Worm (Caenorhabditis elegans) whole organism, L1 larva: ENCODE results near the gene F40G9.14.

Source experiments
- aha-1 ChIP-seq: fragments of 150-350 bp; optimal IDR thresholded peaks from 2 replicates; lab custom pipeline; 2014; ENCODE audit warnings: missing biosample characterization, missing genetic modification characterization
- alr-1 ChIP-seq: fragments of 200-800 bp; sonication (Bioruptor generic); optimal IDR thresholded peaks from 2 replicates; lab custom pipeline; 2018; ENCODE audit warnings: borderline replicate concordance, mild to moderate bottlenecking, missing genetic modification characterization, missing compliant biosample characterization
- aly-2 ChIP-seq: fragments of 150-350 bp; optimal IDR thresholded peaks from 2 replicates; lab custom pipeline; 2014; ENCODE audit warnings: missing biosample characterization, missing genetic modification characterization
- blmp-1 ChIP-seq: fragments of 150-350 bp; optimal IDR thresholded peaks from 2 replicates; lab custom pipeline; 2014; ENCODE audit warnings: missing biosample characterization, missing genetic modification characterization
- ceh-63 ChIP-seq: fragments of 200-800 bp; sonication (Bioruptor generic); optimal IDR thresholded peaks from 2 replicates; lab custom pipeline; 2018; ENCODE audit warnings: mild to moderate bottlenecking, missing genetic modification characterization, missing compliant biosample characterization
- ceh-8 ChIP-seq: fragments of 200-800 bp; sonication (Bioruptor generic); optimal IDR thresholded peaks from 2 replicates; lab custom pipeline; 2018; ENCODE audit warnings: mild to moderate bottlenecking, missing genetic modification characterization, moderate library complexity, missing compliant biosample characterization
- ceh-88 ChIP-seq: fragments of 200-800 bp; sonication (Bioruptor generic); IDR thresholded peaks from 2 replicates; pipeline ENCODE4 v1.3.6; 2022; ENCODE audit warnings: missing genetic modification characterization, missing compliant biosample characterization
- ceh-90 ChIP-seq: sonication (generic microtip); optimal IDR thresholded peaks from 2 replicates; lab custom pipeline; 2016; ENCODE audit warnings: missing genetic modification characterization, missing compliant biosample characterization
- ces-1 ChIP-seq: fragments of 150-350 bp; optimal IDR thresholded peaks from 2 replicates; lab custom pipeline; 2014; ENCODE audit warnings: missing biosample characterization, missing genetic modification reagents, missing genetic modification characterization
- dpl-1 ChIP-seq, 3 experiments: fragments of 150-350 bp in 2 of 3; sonication (generic microtip) in 1 of 3; optimal IDR thresholded peaks; 2 replicates each; lab custom pipeline; 2014 to 2017; ENCODE audit warnings: missing biosample characterization in 3 of 3, missing genetic modification characterization in 3 of 3, missing genetic modification reagents in 3 of 3
- efl-1 ChIP-seq, 4 experiments: fragments of 150-350 bp; optimal IDR thresholded peaks in 3 of 4; peaks in 1 of 4; 1 replicate in 1 of 4; 2 replicates in 3 of 4; lab custom pipeline; 2014; ENCODE audit warnings: missing biosample characterization in 2 of 4, missing genetic modification characterization in 2 of 4, missing genetic modification reagents in 2 of 4
- efl-3 ChIP-seq: fragments of 200-800 bp; sonication (Bioruptor generic); optimal IDR thresholded peaks from 2 replicates; lab custom pipeline; 2018; ENCODE audit warnings: mild to moderate bottlenecking, missing genetic modification characterization, missing compliant biosample characterization
- egl-27 ChIP-seq, 2 experiments: fragments of 150-350 bp in 1 of 2; sonication (generic microtip); optimal IDR thresholded peaks; 3 replicates each; lab custom pipeline; 2017 to 2018; ENCODE audit warnings: missing biosample characterization in 2 of 2, missing genetic modification characterization in 2 of 2, missing genetic modification reagents in 2 of 2
- elt-2 ChIP-seq: sonication (generic microtip); optimal IDR thresholded peaks from 2 replicates; lab custom pipeline; 2016; ENCODE audit warnings: missing genetic modification characterization, mild to moderate bottlenecking, inconsistent platforms, missing compliant biosample characterization, missing genetic modification reagents
- elt-3 ChIP-seq, 6 experiments: fragments of 150-350 bp in 1 of 6; sonication (generic microtip); optimal IDR thresholded peaks; 2 replicates each; lab custom pipeline; 2017 to 2018; ENCODE audit warnings: missing biosample characterization in 6 of 6, missing genetic modification characterization in 6 of 6, inconsistent platforms in 1 of 6
- ets-5 ChIP-seq: fragments of 200-800 bp; sonication (Bioruptor generic); IDR thresholded peaks from 2 replicates; pipeline ENCODE4 v1.3.6; 2022; ENCODE audit warnings: missing genetic modification characterization, missing compliant biosample characterization
- fkh-8 ChIP-seq: sonication (generic microtip); optimal IDR thresholded peaks from 2 replicates; lab custom pipeline; 2016; ENCODE audit warnings: mild to moderate bottlenecking, missing genetic modification characterization, missing compliant biosample characterization
- fos-1 ChIP-seq: fragments of 150-350 bp; optimal IDR thresholded peaks from 2 replicates; lab custom pipeline; 2014; ENCODE audit warnings: missing biosample characterization, missing genetic modification characterization
- grh-1 ChIP-seq: fragments of 200-800 bp; sonication (Bioruptor generic); IDR thresholded peaks from 2 replicates; pipeline ENCODE4 v1.3.6; 2022; ENCODE audit warnings: missing genetic modification reagents, missing genetic modification characterization, missing compliant biosample characterization
- hlh-17 ChIP-seq: fragments of 200-800 bp; sonication (Bioruptor generic); optimal IDR thresholded peaks from 2 replicates; lab custom pipeline; 2018; ENCODE audit warnings: missing genetic modification characterization, mild to moderate bottlenecking, missing compliant biosample characterization, moderate library complexity, borderline replicate concordance
- hpl-2 ChIP-seq: fragments of 150-350 bp; optimal IDR thresholded peaks from 2 replicates; lab custom pipeline; 2014; ENCODE audit warnings: missing biosample characterization, missing genetic modification reagents, missing genetic modification characterization
- irx-1 ChIP-seq: sonication (generic microtip); optimal IDR thresholded peaks from 2 replicates; lab custom pipeline; 2016; ENCODE audit warnings: missing genetic modification characterization, missing compliant biosample characterization
- jun-1 ChIP-seq: fragments of 150-350 bp; optimal IDR thresholded peaks from 2 replicates; lab custom pipeline; 2014; ENCODE audit warnings: missing biosample characterization, missing genetic modification reagents, missing genetic modification characterization
- lin-35 ChIP-seq, 2 experiments: fragments of 150-350 bp; optimal IDR thresholded peaks; 2 replicates each; lab custom pipeline; 2014; ENCODE audit warnings: missing biosample characterization in 2 of 2, missing genetic modification characterization in 2 of 2, missing genetic modification reagents in 2 of 2
- lir-3 ChIP-seq: sonication (generic microtip); optimal IDR thresholded peaks from 2 replicates; lab custom pipeline; 2016; ENCODE audit warnings: mild to moderate bottlenecking, missing genetic modification characterization, moderate library complexity, missing compliant biosample characterization; ENCODE audit not compliant: poor library complexity
- mdl-1 ChIP-seq, 2 experiments: fragments of 150-350 bp; optimal IDR thresholded peaks; 2 replicates each; lab custom pipeline; 2014 to 2017; ENCODE audit warnings: missing biosample characterization in 2 of 2, missing genetic modification characterization in 2 of 2, inconsistent platforms in 1 of 2
- mef-2 ChIP-seq: fragments of 150-350 bp; optimal IDR thresholded peaks from 2 replicates; lab custom pipeline; 2014; ENCODE audit warnings: missing biosample characterization, missing genetic modification characterization
- nhr-12 ChIP-seq: sonication (generic microtip); optimal IDR thresholded peaks from 2 replicates; lab custom pipeline; 2017; ENCODE audit warnings: missing biosample characterization, missing genetic modification characterization
- nhr-19 ChIP-seq: fragments of 200-800 bp; sonication (Bioruptor generic); conservative IDR thresholded peaks from 2 replicates; pipeline ENCODE4 v1.3.6; 2022; ENCODE audit warnings: missing genetic modification characterization, missing compliant biosample characterization
- nhr-20 ChIP-seq: sonication (generic microtip); optimal IDR thresholded peaks from 2 replicates; lab custom pipeline; 2016; ENCODE audit warnings: mild to moderate bottlenecking, missing genetic modification characterization, missing compliant biosample characterization
- nhr-47 ChIP-seq: sonication (generic microtip); optimal IDR thresholded peaks from 2 replicates; lab custom pipeline; 2016; ENCODE audit warnings: mild to moderate bottlenecking, missing genetic modification characterization, moderate library complexity, missing compliant biosample characterization
- nhr-77 ChIP-seq: fragments of 150-350 bp; optimal IDR thresholded peaks from 2 replicates; lab custom pipeline; 2014; ENCODE audit warnings: missing biosample characterization, missing genetic modification characterization
- nhr-84 ChIP-seq: sonication (generic microtip); optimal IDR thresholded peaks from 2 replicates; lab custom pipeline; 2017; ENCODE audit warnings: missing biosample characterization, missing genetic modification characterization
- nhr-85 ChIP-seq: sonication (generic microtip); peaks from one replicate; lab custom pipeline; 2016; ENCODE audit warnings: missing genetic modification characterization, inconsistent platforms, missing compliant biosample characterization
- nhr-90 ChIP-seq: sonication (generic microtip); optimal IDR thresholded peaks from 2 replicates; lab custom pipeline; 2016; ENCODE audit warnings: mild to moderate bottlenecking, missing genetic modification characterization, missing compliant biosample characterization; ENCODE audit not compliant: poor library complexity
- pax-3 ChIP-seq: fragments of 200-800 bp; sonication (Bioruptor generic); optimal IDR thresholded peaks from 2 replicates; lab custom pipeline; 2018; ENCODE audit warnings: mild to moderate bottlenecking, missing genetic modification characterization, moderate library complexity, missing compliant biosample characterization
- pqm-1 ChIP-seq: sonication (generic microtip); optimal IDR thresholded peaks from 3 replicates; lab custom pipeline; 2017; ENCODE audit warnings: missing biosample characterization, missing genetic modification characterization
- rnt-1 ChIP-seq: sonication (generic microtip); optimal IDR thresholded peaks from 2 replicates; lab custom pipeline; 2016; ENCODE audit warnings: mild to moderate bottlenecking, missing genetic modification characterization, moderate library complexity, missing compliant biosample characterization
- snpc-4 ChIP-seq: fragments of 150-350 bp; optimal IDR thresholded peaks from 2 replicates; lab custom pipeline; 2014; ENCODE audit warnings: missing biosample characterization, missing genetic modification characterization
- sup-37 ChIP-seq: fragments of 200-800 bp; sonication (Bioruptor generic); optimal IDR thresholded peaks from 2 replicates; lab custom pipeline; 2018; ENCODE audit warnings: mild to moderate bottlenecking, missing genetic modification characterization, missing compliant biosample characterization
- swsn-7 ChIP-seq: sonication (generic microtip); optimal IDR thresholded peaks from 2 replicates; lab custom pipeline; 2016; ENCODE audit warnings: missing genetic modification characterization, missing compliant biosample characterization
- tbx-2 ChIP-seq: sonication (generic microtip); optimal IDR thresholded peaks from 2 replicates; lab custom pipeline; 2016; ENCODE audit warnings: missing genetic modification characterization, missing compliant biosample characterization
- tlp-1 ChIP-seq: fragments of 150-350 bp; optimal IDR thresholded peaks from 2 replicates; lab custom pipeline; 2014; ENCODE audit warnings: missing biosample characterization, missing genetic modification characterization
- unc-130 ChIP-seq: fragments of 150-350 bp; optimal IDR thresholded peaks from 2 replicates; lab custom pipeline; 2017; ENCODE audit warnings: missing biosample characterization, missing genetic modification characterization, inconsistent platforms
- unc-98 ChIP-seq: fragments of 200-800 bp; sonication (Bioruptor generic); IDR thresholded peaks from 2 replicates; pipeline ENCODE4 v1.3.6; 2022; ENCODE audit warnings: missing genetic modification characterization, missing compliant biosample characterization
- vab-15 ChIP-seq: sonication (generic microtip); optimal IDR thresholded peaks from 2 replicates; lab custom pipeline; 2017; ENCODE audit warnings: missing genotype, mild to moderate bottlenecking, missing genetic modification characterization, missing compliant biosample characterization
- xbp-1 ChIP-seq: sonication (generic microtip); optimal IDR thresholded peaks from 2 replicates; lab custom pipeline; 2016; ENCODE audit warnings: missing genetic modification characterization, missing compliant biosample characterization

The F40G9.14 gene

DNA sequence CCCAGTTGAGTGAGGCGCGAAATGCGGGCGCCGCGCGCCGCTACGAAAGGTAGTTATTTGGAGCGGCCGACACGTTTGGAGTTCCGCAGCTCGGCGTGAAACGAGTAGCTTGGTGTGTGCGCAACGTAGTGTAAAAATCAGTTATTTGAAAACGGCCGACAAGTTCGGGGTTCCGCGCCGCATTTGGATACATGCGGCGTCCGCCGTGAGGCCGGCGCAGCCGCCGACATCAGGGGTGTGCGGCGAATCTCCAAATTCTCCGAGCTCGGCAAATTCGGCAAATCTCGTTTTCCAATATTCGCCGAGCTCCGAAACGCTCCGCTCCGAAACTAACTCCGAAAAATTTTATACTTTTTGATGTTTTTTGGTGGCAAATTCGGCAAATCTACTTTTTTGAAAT, 19.6 kb downstream of the F40G9.14 start:
- no peak for TF ChIP-seq snpc-4 (tag; lab: Kevin White, UChicago)
- no peak for TF ChIP-seq mdl-1 (tag; optimal IDR thresholded peaks at IDR 0.05; lab: Kevin White, UChicago)
- TF ChIP-seq unc-98 (GFP tag; lab: Robert Waterston, UW), result no peak
- no peak for TF ChIP-seq fos-1 (tag; lab: Kevin White, UChicago)
- no peak for TF ChIP-seq ceh-63 (GFP tag; lab: Kevin White, UChicago)
- no peak for TF ChIP-seq pqm-1
- TF ChIP-seq nhr-84, result no peak
- no peak for TF ChIP-seq ces-1
- no peak for TF ChIP-seq nhr-77 (tag; lab: Kevin White, UChicago)
- no peak for TF ChIP-seq sup-37 (GFP tag; lab: Kevin White, UChicago)
- no peak for TF ChIP-seq dpl-1 (GFP tag; optimal IDR thresholded peaks at IDR 0.05; lab: Kevin White, UChicago)
- no peak for TF ChIP-seq nhr-90 (tag; lab: Kevin White, UChicago)
- no peak for TF ChIP-seq blmp-1 (tag; lab: Kevin White, UChicago)
- no peak for TF ChIP-seq lir-3 (tag; lab: Kevin White, UChicago)
- no peak for TF ChIP-seq xbp-1 (tag; lab: Kevin White, UChicago)
- TF ChIP-seq grh-1 (GFP tag; lab: Robert Waterston, UW), result no peak
- TF ChIP-seq mef-2 (tag; lab: Kevin White, UChicago), result no peak
- TF ChIP-seq efl-3 (GFP tag; lab: Kevin White, UChicago), result no peak
- no peak for TF ChIP-seq vab-15

DNA sequence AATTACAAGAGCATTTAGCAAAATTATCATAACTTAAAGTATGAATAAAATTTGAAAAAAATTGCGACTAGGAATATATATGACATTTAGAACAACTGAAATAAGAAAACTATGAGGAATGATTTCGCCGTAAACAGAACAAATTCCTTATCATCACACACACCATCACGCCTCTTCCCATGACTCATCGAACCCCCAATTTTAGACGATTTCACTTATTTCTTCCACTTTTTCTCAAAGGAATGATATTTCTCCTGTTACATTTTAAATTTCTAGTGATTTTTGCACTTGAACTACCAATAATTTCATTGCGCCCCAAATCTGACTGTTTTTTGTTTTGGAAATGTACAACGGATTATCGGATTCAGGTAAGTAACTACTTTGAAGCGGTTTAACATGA, 21.0 kb downstream of the F40G9.14 start, which contains the start of the genes zig-13 and ver-1:
zig-13 (minus strand) TSS at position 101 of the 400 bp plus-strand sequence.
ver-1 (plus strand) TSS at position 180 of the 400 bp plus-strand sequence.
- TF ChIP-seq nhr-47 (tag; lab: Kevin White, UChicago), result no peak
- no peak for TF ChIP-seq pqm-1

DNA sequence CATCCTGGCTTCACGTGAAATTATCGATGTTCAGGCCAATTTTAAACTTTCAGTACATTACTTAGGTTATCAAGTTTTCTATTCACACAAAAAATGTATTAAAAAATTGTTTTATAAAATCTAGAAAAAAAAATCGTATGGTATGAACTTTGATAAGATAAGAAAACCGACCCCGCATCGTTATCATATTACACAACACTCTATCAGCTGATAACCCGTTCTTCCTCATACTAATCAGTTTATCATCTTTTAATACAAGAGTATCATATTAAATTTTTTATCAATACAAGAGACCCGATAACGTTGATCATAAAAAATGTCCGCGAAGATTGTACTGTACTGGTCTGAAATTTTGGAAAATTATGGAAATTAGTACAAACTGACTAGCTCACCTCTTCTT, 23.4 kb downstream of the F40G9.14 start:
- TF ChIP-seq unc-130 (no peak), pax-3 (tag; lab: Kevin White, UChicago) (peak; percentile 34), nhr-84 (no peak), elt-2 (peak; percentile 100), efl-1 (optimal IDR thresholded peaks at IDR 0.05; lab: Kevin White, UChicago) (no peak), efl-1 (GFP tag; optimal IDR thresholded peaks at IDR 0.05 in 1 of 2; lab: Kevin White, UChicago) (no peak), aly-2 (tag; lab: Kevin White, UChicago) (no peak), hlh-17 (GFP tag; lab: Kevin White, UChicago) (no peak), fos-1 (tag; lab: Kevin White, UChicago) (no peak), ceh-8 (GFP tag; lab: Kevin White, UChicago) (no peak), hpl-2 (GFP tag; lab: Kevin White, UChicago) (no peak), tlp-1 (tag; lab: Kevin White, UChicago) (peak; percentile 92), nhr-20 (tag; lab: Kevin White, UChicago) (no peak), nhr-90 (tag; lab: Kevin White, UChicago) (peak; percentile 61), aha-1 (tag; lab: Kevin White, UChicago) (no peak), nhr-12 (no peak), fkh-8 (no peak), grh-1 (GFP tag; lab: Robert Waterston, UW) (no peak), lir-3 (tag; lab: Kevin White, UChicago) (no peak), xbp-1 (tag; lab: Kevin White, UChicago) (no peak), irx-1 (tag; lab: Kevin White, UChicago) (no peak), ceh-63 (GFP tag; lab: Kevin White, UChicago) (no peak), nhr-85 (tag; lab: Kevin White, UChicago) (peak; percentile 52), ets-5 (no peak), elt-3 (tag; optimal IDR thresholded peaks at IDR 0.05; lab: Kevin White, UChicago) (peak; percentile 67 to 100 (median 95)), tbx-2 (tag; lab: Kevin White, UChicago) (no peak), rnt-1 (no peak), jun-1 (tag; lab: Kevin White, UChicago) (peak; percentile 93), swsn-7 (tag; lab: Kevin White, UChicago) (no peak), ceh-90 (tag; lab: Kevin White, UChicago) (no peak), pqm-1 (peak; percentile 98), ceh-88 (GFP tag; lab: Robert Waterston, UW) (no peak), alr-1 (no peak), lin-35 (GFP tag; optimal IDR thresholded peaks at IDR 0.05; lab: Kevin White, UChicago) (peak in 1 of 2 experiments; percentile 62), egl-27 (tag; optimal IDR thresholded peaks at IDR 0.05; lab: Kevin White, UChicago) (peak in 1 of 2 experiments; percentile 6), nhr-19 (GFP tag; lab: Robert Waterston, UW) (peak; percentile 12; the same call in 1 of the 2 replicates)
